Worm (Caenorhabditis elegans): ENCODE measurements around the gene srv-2.

srv-2 gene

ce11 chrII:10602184-10602583 lies at the start of gene srv-2:
Gene srv-2, minus strand, starts transcription at chrII:10602284.
- no peak for TF ChIP-seq egl-27 (tag; optimal IDR thresholded peaks at IDR 0.05)
- TF ChIP-seq ceh-28 (tag; optimal IDR thresholded peaks at IDR 0.05) = no peak
- TF ChIP-seq elt-2 (tag; optimal IDR thresholded peaks at IDR 0.05) = no peak

ce11 chrII:10646901-10647566 lies 45.0 kb upstream of the srv-2 start, which contains the start of gene M28.10:
Gene M28.10, plus strand, starts transcription at chrII:10647516.
- TF ChIP-seq elt-1 (tag; optimal IDR thresholded peaks at IDR 0.05) = no peak
- TF ChIP-seq pqm-1 (tag; optimal IDR thresholded peaks at IDR 0.05) = peak; percentile 12
- TF ChIP-seq egl-27 (tag; optimal IDR thresholded peaks at IDR 0.05) = no peak
- TF ChIP-seq nfya-1 (tag; optimal IDR thresholded peaks at IDR 0.05; ENCODE audit: insufficient read depth) = no peak
- no peak for TF ChIP-seq tbx-2 (tag; optimal IDR thresholded peaks at IDR 0.05)
- peak; percentile 58 for TF ChIP-seq elt-2 (tag; optimal IDR thresholded peaks at IDR 0.05)
- no peak for TF ChIP-seq nhr-67 (tag; optimal IDR thresholded peaks at IDR 0.05)
- TF ChIP-seq ceh-16 (tag; optimal IDR thresholded peaks at IDR 0.05) = no peak

ce11 chrII:10643403-10643802 lies 41.3 kb upstream of the srv-2 start, which contains the start of gene M28.4:
Gene M28.4, plus strand, starts transcription at chrII:10643703.
- TF ChIP-seq elt-1 (tag; optimal IDR thresholded peaks at IDR 0.05) (no peak), unc-62 (GFP tag; optimal IDR thresholded peaks at IDR 0.05) (no peak), nhr-12 (tag; optimal IDR thresholded peaks at IDR 0.05) (no peak), mml-1 (tag; optimal IDR thresholded peaks at IDR 0.05) (no peak), ceh-82 (tag; optimal IDR thresholded peaks at IDR 0.05) (no peak), pqm-1 (tag; optimal IDR thresholded peaks at IDR 0.05) (no peak), unc-39 (tag; optimal IDR thresholded peaks at IDR 0.05) (no peak), nhr-28 (tag; optimal IDR thresholded peaks at IDR 0.05) (no peak), lin-39 (tag; optimal IDR thresholded peaks at IDR 0.05) (no peak), fos-1 (tag; optimal IDR thresholded peaks at IDR 0.05) (no peak), mdl-1 (tag; optimal IDR thresholded peaks at IDR 0.05) (no peak), jun-1 (tag; optimal IDR thresholded peaks at IDR 0.05) (no peak)

DNA sequence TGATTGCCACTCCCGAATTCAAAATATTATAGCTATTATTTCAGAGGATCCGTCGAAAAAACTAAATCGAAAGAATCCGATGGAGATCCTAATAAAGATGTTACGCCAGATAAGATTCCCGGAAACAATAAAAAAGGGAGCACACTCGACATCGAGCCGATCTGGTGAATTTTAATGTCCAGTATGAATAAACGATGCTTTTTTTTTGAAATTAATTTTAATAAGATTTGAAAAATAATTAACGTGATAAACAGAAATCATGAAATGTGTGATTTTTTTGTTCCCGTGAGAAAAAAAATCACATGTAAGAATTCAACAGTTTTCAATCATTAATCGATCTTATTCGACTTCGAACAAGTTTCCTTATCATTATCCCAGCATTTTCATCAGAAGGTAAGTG lies 37.0 kb upstream of the srv-2 start, which contains the start of gene M28.9:
TSS of gene M28.9 (plus strand) at position 301 of the 400 bp plus-strand sequence.
- no peak for TF ChIP-seq mml-1 (tag; optimal IDR thresholded peaks at IDR 0.05)
- TF ChIP-seq elt-1 (tag; optimal IDR thresholded peaks at IDR 0.05) = no peak
- TF ChIP-seq ZK546.5 (tag; optimal IDR thresholded peaks at IDR 0.05) = no peak
- TF ChIP-seq pqm-1 (tag; optimal IDR thresholded peaks at IDR 0.05) = no peak
- no peak for TF ChIP-seq zag-1 (tag; optimal IDR thresholded peaks at IDR 0.05)
- no peak for TF ChIP-seq lin-39 (tag; optimal IDR thresholded peaks at IDR 0.05)
- TF ChIP-seq unc-62 (GFP tag; optimal IDR thresholded peaks at IDR 0.05) = no peak
- no peak for TF ChIP-seq nhr-23 (tag; optimal IDR thresholded peaks at IDR 0.05)
- TF ChIP-seq fkh-10 (GFP tag; optimal IDR thresholded peaks at IDR 0.05) = no peak
- TF ChIP-seq nhr-77 (tag; optimal IDR thresholded peaks at IDR 0.05) = no peak
- TF ChIP-seq hmg-11 (tag; optimal IDR thresholded peaks at IDR 0.05) = no peak
- no peak for TF ChIP-seq R02D3.7 (tag; optimal IDR thresholded peaks at IDR 0.05)
- no peak for TF ChIP-seq nhr-12 (tag; optimal IDR thresholded peaks at IDR 0.05)
- TF ChIP-seq sea-2 (GFP tag; optimal IDR thresholded peaks at IDR 0.05) = no peak
- TF ChIP-seq elt-2 (tag; optimal IDR thresholded peaks at IDR 0.05) = no peak
- no peak for TF ChIP-seq ceh-9 (tag; optimal IDR thresholded peaks at IDR 0.05)
- TF ChIP-seq aly-2 (tag; optimal IDR thresholded peaks at IDR 0.05) = no peak
- no peak for TF ChIP-seq fkh-2 (tag; optimal IDR thresholded peaks at IDR 0.05)
- TF ChIP-seq nhr-28 (tag; optimal IDR thresholded peaks at IDR 0.05) = no peak

ce11 chrII:10630944-10631343 lies 28.9 kb upstream of the srv-2 start:
- TF ChIP-seq elt-2 (tag; optimal IDR thresholded peaks at IDR 0.05) (peak; percentile 28), fos-1 (tag; optimal IDR thresholded peaks at IDR 0.05) (no peak), daf-12 (tag; optimal IDR thresholded peaks at IDR 0.05) (no peak), pqm-1 (tag; optimal IDR thresholded peaks at IDR 0.05) (peak; percentile 20), lin-15B (tag; optimal IDR thresholded peaks at IDR 0.05) (no peak)

ce11 chrII:10627963-10628362 lies 25.9 kb upstream of the srv-2 start, which contains the start of gene M28.8:
Gene M28.8, plus strand, starts transcription at chrII:10628263.
- TF ChIP-seq nhr-77 (tag; optimal IDR thresholded peaks at IDR 0.05) (no peak), egl-5 (tag; optimal IDR thresholded peaks at IDR 0.05) (no peak), nhr-43 (tag; optimal IDR thresholded peaks at IDR 0.05; ENCODE audit: poor library complexity, severe bottlenecking) (no peak), nhr-11 (tag; optimal IDR thresholded peaks at IDR 0.05) (no peak), jun-1 (tag; optimal IDR thresholded peaks at IDR 0.05) (no peak), fkh-10 (GFP tag; optimal IDR thresholded peaks at IDR 0.05) (no peak)

All from whole organism, L3 larva.